Worm (Caenorhabditis elegans) whole organism, L4 larva: ENCODE measurements around the gene rgs-5.

Experiments
- F26F4.8 ChIP-seq: fragments of 200-800 bp; sonication (Bioruptor generic); conservative IDR thresholded peaks from 2 replicates; pipeline ENCODE4 v1.3.6; 2022; ENCODE audit warnings: missing genetic modification characterization, missing compliant biosample characterization
- F49E8.2 ChIP-seq: sonication (generic microtip); optimal IDR thresholded peaks from 2 replicates; lab custom pipeline; 2016; ENCODE audit warnings: missing compliant biosample characterization, mild to moderate bottlenecking, missing genetic modification characterization, borderline replicate concordance
- R02D3.7 ChIP-seq: fragments of 150-350 bp; sonication (generic microtip); optimal IDR thresholded peaks from 3 replicates; lab custom pipeline; 2014; ENCODE audit warnings: missing biosample characterization, missing genetic modification characterization
- Y5F2A.4 ChIP-seq: fragments of 200-800 bp; sonication (Bioruptor generic); optimal IDR thresholded peaks from 2 replicates; lab custom pipeline; 2018; ENCODE audit warnings: mild to moderate bottlenecking, missing genetic modification characterization, missing compliant biosample characterization
- Y75B8A.6 ChIP-seq: fragments of 200-800 bp; sonication (Bioruptor generic); IDR thresholded peaks from 2 replicates; pipeline ENCODE4 v1.3.6; 2022; ENCODE audit warnings: missing genetic modification reagents, missing genetic modification characterization, missing compliant biosample characterization
- ZK546.5 ChIP-seq, 2 experiments: sonication (generic microtip); optimal IDR thresholded peaks; 2 replicates each; lab custom pipeline; 2017; ENCODE audit warnings: missing biosample characterization in 2 of 2, missing genetic modification characterization in 2 of 2
- ama-1 ChIP-seq: fragments of 150-350 bp; optimal IDR thresholded peaks from 2 replicates; lab custom pipeline; 2014; ENCODE audit warnings: inconsistent platforms, mixed read lengths
- arid-1 ChIP-seq: fragments of 200-800 bp; sonication (Bioruptor generic); conservative IDR thresholded peaks from 2 replicates; pipeline ENCODE4 v1.3.6; 2022; ENCODE audit warnings: missing genetic modification reagents, missing genetic modification characterization, missing compliant biosample characterization
- attf-4 ChIP-seq: sonication (generic microtip); optimal IDR thresholded peaks from 3 replicates; lab custom pipeline; 2017; ENCODE audit warnings: missing biosample characterization, missing genetic modification characterization
- ceh-32 ChIP-seq: sonication (generic microtip); optimal IDR thresholded peaks from 2 replicates; lab custom pipeline; 2016; ENCODE audit warnings: mild to moderate bottlenecking, missing genetic modification characterization, missing compliant biosample characterization; ENCODE audit not compliant: poor library complexity
- ceh-44 ChIP-seq: fragments of 200-800 bp; sonication (Bioruptor generic); IDR thresholded peaks from 2 replicates; pipeline ENCODE4 v1.3.6; 2022; ENCODE audit warnings: missing genetic modification reagents, missing genetic modification characterization, missing compliant biosample characterization
- ceh-62 ChIP-seq: sonication (generic microtip); optimal IDR thresholded peaks from 2 replicates; lab custom pipeline; 2017; ENCODE audit warnings: missing biosample characterization, missing genetic modification characterization
- ces-1 ChIP-seq: fragments of 150-350 bp; sonication (generic microtip); optimal IDR thresholded peaks from 4 replicates; lab custom pipeline; 2014; ENCODE audit warnings: missing biosample characterization, missing genetic modification reagents, missing genetic modification characterization
- daf-12 ChIP-seq: fragments of 150-350 bp; optimal IDR thresholded peaks from 2 replicates; lab custom pipeline; 2014; ENCODE audit warnings: missing biosample characterization, missing genetic modification reagents, missing genetic modification characterization
- daf-8 ChIP-seq: fragments of 200-800 bp; sonication (Bioruptor generic); IDR thresholded peaks from 2 replicates; pipeline ENCODE4 v1.3.6; 2022; ENCODE audit warnings: missing genetic modification characterization, missing compliant biosample characterization
- dmd-6 ChIP-seq: fragments of 200-800 bp; sonication (Bioruptor generic); IDR thresholded peaks from 2 replicates; pipeline ENCODE4 v1.3.6; 2022; ENCODE audit warnings: missing genetic modification reagents, missing genetic modification characterization, missing compliant biosample characterization
- dmd-8 ChIP-seq: fragments of 200-800 bp; sonication (Bioruptor generic); IDR thresholded peaks from 2 replicates; pipeline ENCODE4 v1.3.6; 2022; ENCODE audit warnings: missing genetic modification characterization, missing compliant biosample characterization
- dve-1 ChIP-seq: sonication (generic microtip); optimal IDR thresholded peaks from 2 replicates; lab custom pipeline; 2017; ENCODE audit warnings: antibody characterized with exemption, mild to moderate bottlenecking, missing genetic modification characterization, missing compliant biosample characterization; ENCODE audit not compliant: insufficient read depth
- egl-27 ChIP-seq: sonication (generic microtip); optimal IDR thresholded peaks from 3 replicates; lab custom pipeline; 2017; ENCODE audit warnings: missing biosample characterization, missing genetic modification reagents, missing genetic modification characterization
- egl-43 ChIP-seq: fragments of 200-800 bp; sonication (Bioruptor generic); IDR thresholded peaks from 2 replicates; pipeline ENCODE4 v1.3.6; 2022; ENCODE audit warnings: missing genetic modification reagents, missing genetic modification characterization, missing compliant biosample characterization
- fkh-10 ChIP-seq: fragments of 150-350 bp; optimal IDR thresholded peaks from 2 replicates; lab custom pipeline; 2014; ENCODE audit warnings: missing biosample characterization, missing genetic modification reagents, missing genetic modification characterization
- fos-1 ChIP-seq: fragments of 150-350 bp; optimal IDR thresholded peaks from 2 replicates; lab custom pipeline; 2014; ENCODE audit warnings: missing biosample characterization, missing genetic modification characterization
- lim-7 ChIP-seq: fragments of 200-800 bp; sonication (Bioruptor generic); IDR thresholded peaks from 2 replicates; pipeline ENCODE4 v1.3.6; 2022; ENCODE audit warnings: missing genetic modification characterization, missing compliant biosample characterization
- lin-39 ChIP-seq: fragments of 150-350 bp; optimal IDR thresholded peaks from 2 replicates; lab custom pipeline; 2014; ENCODE audit warnings: missing biosample characterization, missing genetic modification reagents, missing genetic modification characterization
- madf-9 ChIP-seq: fragments of 200-800 bp; sonication (Bioruptor generic); conservative IDR thresholded peaks from 2 replicates; pipeline ENCODE4 v1.3.6; 2022; ENCODE audit warnings: missing genetic modification reagents, missing genetic modification characterization, missing compliant biosample characterization
- mes-2 ChIP-seq: sonication (generic microtip); optimal IDR thresholded peaks from 2 replicates; lab custom pipeline; 2016; ENCODE audit warnings: missing genotype, mild to moderate bottlenecking, missing genetic modification characterization, missing compliant biosample characterization; ENCODE audit not compliant: poor library complexity, severe bottlenecking
- mxl-2 ChIP-seq: fragments of 200-800 bp; sonication (Bioruptor generic); conservative IDR thresholded peaks from 2 replicates; pipeline ENCODE4 v1.3.6; 2022; ENCODE audit warnings: missing genetic modification reagents, missing genetic modification characterization, missing compliant biosample characterization
- nhr-102 ChIP-seq: sonication (generic microtip); optimal IDR thresholded peaks from 2 replicates; lab custom pipeline; 2016; ENCODE audit warnings: mild to moderate bottlenecking, missing genetic modification characterization, moderate library complexity, missing compliant biosample characterization
- nhr-111 ChIP-seq: fragments of 200-800 bp; sonication (Bioruptor generic); optimal IDR thresholded peaks from 2 replicates; lab custom pipeline; 2018; ENCODE audit warnings: mild to moderate bottlenecking, missing genetic modification characterization, missing compliant biosample characterization
- nhr-42 ChIP-seq: fragments of 200-800 bp; sonication (Bioruptor generic); IDR thresholded peaks from 2 replicates; pipeline ENCODE4 v1.3.6; 2022; ENCODE audit warnings: missing genetic modification characterization, missing compliant biosample characterization
- nhr-48 ChIP-seq: sonication (generic microtip); optimal IDR thresholded peaks from 2 replicates; lab custom pipeline; 2016; ENCODE audit warnings: mild to moderate bottlenecking, missing genetic modification characterization, missing compliant biosample characterization
- pha-4 ChIP-seq, 2 experiments: fragments of 150-350 bp in 1 of 2; fragments of 200-800 bp in 1 of 2; sonication (Bioruptor generic) in 1 of 2; IDR thresholded peaks in 1 of 2; optimal IDR thresholded peaks in 1 of 2; 2 replicates each; pipeline versions ENCODE4 v1.3.6 to Lab custom; 2014 to 2022; ENCODE audit warnings: missing genetic modification characterization in 2 of 2, missing genetic modification reagents in 2 of 2, missing biosample characterization in 1 of 2, missing compliant biosample characterization in 1 of 2
- rbr-2 ChIP-seq: sonication (generic microtip); optimal IDR thresholded peaks from 2 replicates; lab custom pipeline; 2016; ENCODE audit warnings: missing genotype, missing genetic modification characterization, missing compliant biosample characterization
- saeg-2 ChIP-seq: fragments of 200-800 bp; sonication (Bioruptor generic); IDR thresholded peaks from 2 replicates; pipeline ENCODE4 v1.3.6; 2022; ENCODE audit warnings: missing genetic modification reagents, missing genetic modification characterization, missing compliant biosample characterization
- set-16 ChIP-seq: fragments of 200-800 bp; sonication (Bioruptor generic); IDR thresholded peaks from 2 replicates; pipeline ENCODE4 v1.3.6; 2022; ENCODE audit warnings: missing genetic modification reagents, missing genetic modification characterization, missing compliant biosample characterization
- snpc-1.2 ChIP-seq: fragments of 200-800 bp; sonication (Bioruptor generic); IDR thresholded peaks from 2 replicates; pipeline ENCODE4 v1.3.6; 2022; ENCODE audit warnings: missing genetic modification reagents, missing genetic modification characterization, missing compliant biosample characterization
- snpc-4 ChIP-seq: fragments of 150-350 bp; optimal IDR thresholded peaks from 2 replicates; lab custom pipeline; 2014; ENCODE audit warnings: missing biosample characterization, missing genetic modification characterization
- tag-97 ChIP-seq: fragments of 200-800 bp; sonication (Bioruptor generic); IDR thresholded peaks from 2 replicates; pipeline ENCODE4 v1.3.6; 2022; ENCODE audit warnings: missing genetic modification characterization, missing compliant biosample characterization
- unc-130 ChIP-seq: sonication (generic microtip); optimal IDR thresholded peaks from 2 replicates; lab custom pipeline; 2016; ENCODE audit warnings: missing genetic modification reagents, missing genetic modification characterization, missing compliant biosample characterization
- unc-39 ChIP-seq: sonication (generic microtip); optimal IDR thresholded peaks from 2 replicates; lab custom pipeline; 2017; ENCODE audit warnings: missing biosample characterization, missing genetic modification characterization
- zfp-2 ChIP-seq: sonication (generic microtip); optimal IDR thresholded peaks from 2 replicates; lab custom pipeline; 2016; ENCODE audit warnings: mild to moderate bottlenecking, missing genetic modification characterization, missing compliant biosample characterization

rgs-5 gene

ce11 chrIII:5734905-5735304, 36.5 kb downstream of the rgs-5 start, which contains the start of gene B0244.10 (continued):
- TF ChIP-seq nhr-42 (no peak), arid-1 (GFP tag; lab: Robert Waterston, UW) (no peak), dmd-8 (no peak), snpc-1.2 (no peak), snpc-4 (no peak), Y5F2A.4 (GFP tag; lab: Kevin White, UChicago) (no peak), zfp-2 (tag; lab: Kevin White, UChicago) (no peak), lim-7 (GFP tag; lab: Robert Waterston, UW) (no peak), ceh-62 (tag; lab: Kevin White, UChicago) (no peak), egl-43 (GFP tag; lab: Robert Waterston, UW) (no peak), dmd-6 (GFP tag; lab: Robert Waterston, UW) (peak; percentile 84)
- TF ChIP-seq, all 104 proteins: peak for 7

ce11 chrIII:5737708-5738107, 39.4 kb downstream of the rgs-5 start, which contains the start of gene B0244.6:
TSS of gene B0244.6 (plus strand) at chrIII:5738008.
- no peak for TF ChIP-seq attf-4 (tag; lab: Kevin White, UChicago)
- peak; percentile 10 for TF ChIP-seq dve-1 (tag; lab: Kevin White, UChicago)
- no peak for TF ChIP-seq daf-8 (GFP tag; lab: Robert Waterston, UW)
- TF ChIP-seq egl-43 (GFP tag; lab: Robert Waterston, UW): no peak

ce11 chrIII:5740666-5741065, 42.3 kb downstream of the rgs-5 start, which contains the start of gene B0244.16:
TSS of gene B0244.16 (plus strand) at chrIII:5740966.
- TF ChIP-seq daf-8 (GFP tag; lab: Robert Waterston, UW): no peak
- no peak for TF ChIP-seq nhr-111 (GFP tag; lab: Kevin White, UChicago)
- no peak for TF ChIP-seq F26F4.8 (GFP tag; lab: Robert Waterston, UW)
- TF ChIP-seq nhr-102: no peak
- TF ChIP-seq ceh-32 (tag; lab: Kevin White, UChicago): no peak
- no peak for TF ChIP-seq Y75B8A.6
- no peak for TF ChIP-seq daf-12 (tag; lab: Kevin White, UChicago)
- TF ChIP-seq ZK546.5 (tag; optimal IDR thresholded peaks at IDR 0.05; lab: Kevin White, UChicago): no peak
- no peak for TF ChIP-seq ces-1
- no peak for TF ChIP-seq fos-1 (tag; lab: Kevin White, UChicago)
- TF ChIP-seq saeg-2 (GFP tag; lab: Robert Waterston, UW): no peak

ce11 chrIII:5743084-5743483, 44.7 kb downstream of the rgs-5 start, which contains the start of gene B0244.15:
TSS of gene B0244.15 (plus strand) at chrIII:5743384.
- no peak for TF ChIP-seq unc-39 (tag; lab: Kevin White, UChicago)
- TF ChIP-seq mes-2 (tag; lab: Kevin White, UChicago): no peak
- no peak for TF ChIP-seq nhr-48 (tag; lab: Kevin White, UChicago)
- no peak for TF ChIP-seq daf-12 (tag; lab: Kevin White, UChicago)
- TF ChIP-seq unc-130 (GFP tag; lab: Kevin White, UChicago): no peak
- no peak for TF ChIP-seq nhr-111 (GFP tag; lab: Kevin White, UChicago)
- TF ChIP-seq attf-4 (tag; lab: Kevin White, UChicago): no peak
- no peak for TF ChIP-seq F49E8.2 (tag; lab: Kevin White, UChicago)
- TF ChIP-seq fkh-10 (GFP tag; lab: Kevin White, UChicago): no peak
- no peak for TF ChIP-seq nhr-102
- no peak for TF ChIP-seq Y75B8A.6
- no peak for TF ChIP-seq lin-39 (tag; lab: Kevin White, UChicago)
- no peak for TF ChIP-seq dve-1 (tag; lab: Kevin White, UChicago)
- no peak for TF ChIP-seq R02D3.7 (tag; lab: Kevin White, UChicago)
- no peak for TF ChIP-seq zfp-2 (tag; lab: Kevin White, UChicago)
- TF ChIP-seq, all 104 proteins: peak for 0

ce11 chrIII:5744579-5744978, 46.2 kb downstream of the rgs-5 start, which contains the start of gene B0244.5:
TSS of gene B0244.5 (plus strand) at chrIII:5744879.
- TF ChIP-seq ama-1 (lab: Kevin White, UChicago) (no peak), madf-9 (no peak), rbr-2 (tag; lab: Kevin White, UChicago) (no peak), set-16 (GFP tag; lab: Robert Waterston, UW) (no peak), pha-4 (GFP tag; IDR thresholded peaks at IDR 0.05; lab: Robert Waterston, UW) (no peak), pha-4 (tag; optimal IDR thresholded peaks at IDR 0.05; lab: Kevin White, UChicago) (no peak), mxl-2 (GFP tag; lab: Robert Waterston, UW) (no peak), egl-27 (tag; lab: Kevin White, UChicago) (no peak), zfp-2 (tag; lab: Kevin White, UChicago) (no peak), nhr-42 (no peak), tag-97 (GFP tag; lab: Robert Waterston, UW) (no peak), ceh-44 (no peak)
